Fruit fly (Drosophila melanogaster): ENCODE results near the gene CG13724.

Gene CG13724

dm6 chr3L:17359225-17359773 lies 36.7 kb downstream of the CG13724 start, which contains the start of gene tap:
tap (plus strand) TSS chr3L:17359682.
- no peak for TF ChIP-seq CG17801 (GFP tag; optimal IDR thresholded peaks at IDR 0.05; ENCODE audit: partially characterized antibody)

DNA sequence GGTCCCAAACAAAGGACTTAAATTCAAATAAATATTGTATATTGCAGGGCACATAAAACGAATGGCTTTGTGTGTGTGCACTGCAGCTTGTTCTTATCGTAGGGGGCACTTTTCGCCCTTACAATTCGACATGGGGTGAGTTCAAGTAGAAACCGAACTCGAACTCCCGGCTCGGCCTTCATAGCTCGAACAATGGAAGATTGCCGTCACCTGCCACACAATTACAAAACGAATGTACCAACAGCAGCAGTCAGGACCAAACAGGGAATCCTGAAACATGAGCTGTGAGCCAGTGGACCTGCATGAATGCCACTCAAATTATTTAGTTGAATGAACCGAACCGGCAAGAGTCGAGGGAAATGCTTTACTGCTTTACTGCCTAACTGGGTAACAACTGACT lies 39.3 kb downstream of the CG13724 start:
- no peak for TF ChIP-seq CG17801 (GFP tag; optimal IDR thresholded peaks at IDR 0.05; ENCODE audit: partially characterized antibody)

DNA sequence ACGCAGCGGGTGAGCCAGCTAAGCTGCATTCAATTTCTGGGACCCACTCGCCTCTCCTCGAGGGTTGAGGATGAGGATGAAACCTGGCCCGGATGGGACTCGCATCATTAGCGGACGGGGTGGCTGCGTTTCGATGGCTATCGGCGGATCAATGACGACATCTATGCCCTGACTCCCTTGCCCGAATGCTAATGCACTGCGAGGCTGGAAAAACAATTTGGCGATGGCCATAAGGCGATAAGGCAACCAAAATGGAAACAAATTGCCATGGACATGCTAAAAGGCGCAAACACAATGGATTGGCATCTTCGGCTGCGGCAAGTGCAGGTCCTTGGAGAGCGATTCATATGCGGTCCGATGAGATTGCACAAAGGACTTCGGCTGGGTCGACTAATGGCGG lies 40.3 kb downstream of the CG13724 start:
- TF ChIP-seq CG17801 (GFP tag; optimal IDR thresholded peaks at IDR 0.05; ENCODE audit: partially characterized antibody): no peak

- no peak for TF ChIP-seq CG17801 (GFP tag; optimal IDR thresholded peaks at IDR 0.05; ENCODE audit: partially characterized antibody)
Observed at dm6 chr3L:17364023-17364422, 41.4 kb downstream of the CG13724 start.

dm6 chr3L:17366936-17367335 lies 44.3 kb downstream of the CG13724 start:
- no peak for TF ChIP-seq CG17801 (GFP tag; optimal IDR thresholded peaks at IDR 0.05; ENCODE audit: partially characterized antibody)

Measured in ovary, adult (tissue).